Fruit fly (Drosophila melanogaster): Measurements from ENCODE around the gene Bsg.

The Bsg gene

DNA sequence CACCGCTTCAGTTG is at the start of gene Bsg:
TSS of gene Bsg (plus strand) at position 8 of the 14 bp plus-strand sequence.
- TF ChIP-seq insv (optimal IDR thresholded peaks at IDR 0.05) (no peak), Sin3A (optimal IDR thresholded peaks at IDR 0.05) (no peak), psq (optimal IDR thresholded peaks at IDR 0.05) (no peak), h (optimal IDR thresholded peaks at IDR 0.05) (no peak)

DNA sequence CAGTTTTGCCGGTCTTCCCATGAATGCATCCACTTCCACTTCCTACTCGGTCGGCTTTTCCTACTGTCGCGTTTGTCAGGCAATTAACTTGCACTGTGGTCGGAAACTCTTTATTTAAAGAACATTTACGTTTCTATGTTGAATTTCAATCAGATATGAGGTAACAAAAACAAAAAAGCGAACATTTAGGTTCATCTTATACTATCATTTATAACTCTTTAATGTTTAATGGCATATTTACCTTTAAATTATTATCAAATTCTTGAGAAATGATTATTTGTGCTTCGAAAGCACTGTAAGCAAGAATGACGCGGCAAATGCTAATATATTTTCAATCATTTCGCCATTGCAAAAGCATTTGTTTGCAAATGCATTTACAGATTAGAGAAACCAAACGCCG is 49.5 kb upstream of the Bsg start:
- TF ChIP-seq ttk (optimal IDR thresholded peaks at IDR 0.05) (no peak), h (optimal IDR thresholded peaks at IDR 0.05) (no peak), Myc (optimal IDR thresholded peaks at IDR 0.05) (no peak), Sin3A (optimal IDR thresholded peaks at IDR 0.05) (no peak), insv (optimal IDR thresholded peaks at IDR 0.05) (no peak), psq (optimal IDR thresholded peaks at IDR 0.05) (no peak)

DNA sequence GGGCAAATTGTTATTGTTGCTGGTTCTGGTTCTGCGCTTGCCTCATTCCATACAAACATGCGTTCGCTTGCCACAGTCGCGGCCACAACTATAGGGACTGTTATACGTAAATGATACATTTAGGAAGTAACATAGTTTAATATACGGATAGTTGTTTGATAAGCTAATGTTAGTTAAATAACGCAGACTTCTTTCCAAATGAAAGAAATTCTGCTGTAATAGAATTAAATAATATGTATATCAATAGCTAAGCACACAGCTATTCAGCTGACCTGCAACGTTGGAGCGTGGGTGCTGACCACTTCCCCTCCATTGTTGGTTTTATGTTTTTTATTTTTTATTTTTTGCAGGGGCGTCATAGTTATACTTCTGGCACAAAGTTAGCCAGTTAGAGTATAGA is 48.5 kb upstream of the Bsg start:
- TF ChIP-seq Sin3A (optimal IDR thresholded peaks at IDR 0.05) (no peak), insv (optimal IDR thresholded peaks at IDR 0.05) (no peak), h (optimal IDR thresholded peaks at IDR 0.05) (no peak), ttk (optimal IDR thresholded peaks at IDR 0.05) (no peak), Myc (optimal IDR thresholded peaks at IDR 0.05) (no peak), psq (optimal IDR thresholded peaks at IDR 0.05) (no peak)

DNA sequence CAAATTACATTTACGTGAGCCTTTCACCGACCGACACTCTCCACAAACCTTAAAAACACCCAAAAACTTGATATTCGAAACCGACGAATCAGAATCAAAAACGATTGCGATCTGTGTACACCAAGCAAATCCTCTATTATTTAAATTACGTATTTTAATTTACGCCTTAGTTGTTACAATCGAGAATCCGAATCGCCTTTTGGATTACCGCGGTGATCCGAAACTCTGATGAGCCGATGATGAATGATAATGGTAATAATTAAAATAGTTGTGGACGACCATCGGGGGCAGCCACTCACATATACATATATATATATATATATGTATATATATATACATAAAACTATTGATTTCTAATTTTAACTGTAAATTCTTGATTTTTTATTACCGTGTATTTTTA is 43.5 kb upstream of the Bsg start, which contains the start of gene CG7367:
TSS of gene CG7367 (minus strand) at position 101 of the 400 bp plus-strand sequence.
- TF ChIP-seq h (optimal IDR thresholded peaks at IDR 0.05) (no peak), psq (optimal IDR thresholded peaks at IDR 0.05) (no peak)

dm6 chr2L:8040872-8041271 is 42.3 kb upstream of the Bsg start, which contains the start of gene CCDC53:
TSS of gene CCDC53 (plus strand) at chr2L:8041106.
- TF ChIP-seq h (optimal IDR thresholded peaks at IDR 0.05) (no peak), Sin3A (optimal IDR thresholded peaks at IDR 0.05) (no peak), psq (optimal IDR thresholded peaks at IDR 0.05) (no peak), Myc (optimal IDR thresholded peaks at IDR 0.05) (no peak)

DNA sequence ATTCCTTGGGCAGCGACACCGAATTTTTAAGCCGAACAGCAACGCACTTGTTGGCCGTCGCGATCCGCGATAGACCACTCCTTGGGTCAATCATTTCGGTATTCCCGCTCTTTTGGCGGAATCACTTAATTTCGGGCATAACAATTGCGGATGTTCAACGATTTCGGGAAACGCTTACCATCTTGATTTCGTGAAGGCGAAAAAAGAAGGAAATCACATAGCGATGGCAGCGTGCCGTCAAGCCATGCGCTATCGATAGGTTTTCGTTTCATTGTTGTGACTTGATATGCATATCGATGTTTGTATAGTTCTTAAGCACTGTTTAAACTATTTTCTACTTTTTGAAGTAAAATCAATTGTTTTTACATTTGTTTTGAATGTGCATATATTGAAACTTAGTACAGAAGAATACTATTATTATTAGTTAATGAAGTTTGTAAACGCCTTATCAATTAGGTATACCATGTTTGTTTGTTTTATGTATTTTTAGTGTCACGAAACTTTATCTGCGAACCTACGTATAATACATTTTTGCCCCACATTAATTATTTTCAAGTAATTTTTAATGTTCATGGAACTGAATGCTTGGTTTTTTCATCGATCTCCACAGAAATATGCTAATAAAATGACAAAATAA is 40.5 kb upstream of the Bsg start, which contains the start of gene RpL36A:
TSS of gene RpL36A (minus strand) at position 265 of the 637 bp plus-strand sequence.
- no peak for TF ChIP-seq h (optimal IDR thresholded peaks at IDR 0.05)
- no peak for TF ChIP-seq Myc (optimal IDR thresholded peaks at IDR 0.05)
- no peak for TF ChIP-seq Sin3A (optimal IDR thresholded peaks at IDR 0.05)
- no peak for TF ChIP-seq psq (optimal IDR thresholded peaks at IDR 0.05)
- no peak for TF ChIP-seq ttk (optimal IDR thresholded peaks at IDR 0.05)
- no peak for TF ChIP-seq insv (optimal IDR thresholded peaks at IDR 0.05)

DNA sequence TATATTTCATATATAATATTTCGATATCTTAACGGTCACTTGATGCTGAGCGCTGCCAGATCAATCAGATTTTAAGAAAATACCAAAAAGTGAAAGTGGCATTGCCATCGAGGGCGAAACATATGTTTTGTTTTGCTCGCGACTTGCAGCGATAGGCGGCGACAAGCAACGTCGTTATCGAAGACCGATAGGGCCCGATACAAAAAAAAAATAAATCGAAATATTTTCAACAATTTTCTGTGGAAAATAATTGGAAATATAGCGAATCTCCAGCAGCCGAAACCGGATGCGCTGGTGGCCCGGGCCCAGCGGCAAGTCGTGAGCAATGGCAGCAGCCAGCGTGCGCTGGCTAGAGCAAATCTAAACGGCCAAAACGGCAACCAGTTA is 39.9 kb upstream of the Bsg start, which contains the start of gene Megf8:
TSS of gene Megf8 (plus strand) at position 190 of the 387 bp plus-strand sequence.
- TF ChIP-seq insv (optimal IDR thresholded peaks at IDR 0.05): no peak
- TF ChIP-seq psq (optimal IDR thresholded peaks at IDR 0.05): no peak
- TF ChIP-seq Myc (optimal IDR thresholded peaks at IDR 0.05): no peak
- TF ChIP-seq Sin3A (optimal IDR thresholded peaks at IDR 0.05): no peak
- TF ChIP-seq ttk (optimal IDR thresholded peaks at IDR 0.05): no peak
- TF ChIP-seq h (optimal IDR thresholded peaks at IDR 0.05): no peak

DNA sequence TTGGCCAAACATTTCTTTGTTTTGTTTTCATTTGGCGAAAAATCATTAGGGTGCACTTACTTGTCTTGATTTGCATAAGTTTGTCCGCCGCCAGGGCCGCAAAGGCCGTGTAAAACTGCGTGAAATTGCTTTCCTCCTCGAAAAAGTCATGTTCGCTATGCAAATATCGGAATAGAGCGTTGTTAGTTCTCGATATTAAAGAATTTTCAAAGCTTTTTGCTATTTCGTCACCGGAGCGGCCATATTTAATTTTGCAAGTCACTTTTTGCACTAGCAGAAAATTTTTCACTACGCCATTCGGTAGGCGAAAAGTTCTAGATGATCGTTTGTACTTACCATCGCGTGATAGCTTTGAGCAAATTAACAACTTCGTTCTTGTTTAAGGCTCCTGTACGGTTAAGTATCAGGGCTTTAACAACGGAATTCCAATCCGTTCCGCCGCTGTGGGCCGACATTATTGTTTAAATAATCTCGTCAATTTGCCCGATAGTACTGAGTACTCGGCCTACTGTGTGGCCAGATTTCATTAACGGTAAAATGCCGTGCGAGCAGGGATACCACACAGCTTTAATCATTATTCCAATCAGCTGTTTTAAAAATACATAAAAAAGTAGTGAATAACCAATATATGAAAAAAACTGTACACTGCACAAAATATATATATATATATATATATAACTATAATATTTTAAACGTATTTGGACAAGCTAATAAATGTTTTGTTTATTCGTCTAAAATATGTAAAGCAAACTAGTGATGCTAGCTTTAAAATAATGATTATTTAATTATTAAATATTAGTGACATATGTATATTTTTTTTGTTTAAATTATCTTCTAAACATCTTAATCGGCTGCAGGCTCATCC is 11.9 kb upstream of the Bsg start, which contains the start of gene poe:
TSS of gene poe (minus strand) at position 513 of the 865 bp plus-strand sequence.
- TF ChIP-seq Myc (optimal IDR thresholded peaks at IDR 0.05) (no peak), ttk (optimal IDR thresholded peaks at IDR 0.05) (no peak), insv (optimal IDR thresholded peaks at IDR 0.05) (no peak), psq (optimal IDR thresholded peaks at IDR 0.05) (no peak), h (optimal IDR thresholded peaks at IDR 0.05) (no peak), Sin3A (optimal IDR thresholded peaks at IDR 0.05) (no peak)

- no peak for TF ChIP-seq psq (optimal IDR thresholded peaks at IDR 0.05)
- TF ChIP-seq Sin3A (optimal IDR thresholded peaks at IDR 0.05): no peak
- no peak for TF ChIP-seq ttk (optimal IDR thresholded peaks at IDR 0.05)
- TF ChIP-seq h (optimal IDR thresholded peaks at IDR 0.05): no peak
These were observed 10.5 kb upstream of the Bsg start, which contains the start of the genes MED20 and Trf for dm6 chr2L:8072692-8073091. TSS of gene MED20 (minus strand) at chr2L:8072848. TSS of gene Trf (plus strand) at chr2L:8072895.

DNA sequence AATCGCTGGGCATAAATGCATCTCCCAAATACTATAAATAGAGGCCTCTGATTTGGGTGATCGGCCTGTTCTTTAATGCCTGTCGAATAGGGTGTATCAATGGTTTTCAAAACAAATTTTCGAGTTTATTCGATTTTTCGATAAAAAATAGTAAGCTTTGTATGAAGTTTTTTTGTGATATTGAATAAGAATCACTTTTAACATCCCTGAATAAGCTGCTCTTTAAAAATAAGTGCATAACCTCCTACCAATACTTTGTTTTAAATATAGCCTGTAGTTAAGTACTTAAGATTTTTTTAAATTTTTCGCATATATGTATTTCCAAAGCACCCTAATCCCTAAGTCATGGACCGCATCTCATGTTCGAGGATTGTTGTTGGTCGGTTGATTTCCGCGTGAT is 2.6 kb upstream of the Bsg start:
- TF ChIP-seq ttk (optimal IDR thresholded peaks at IDR 0.05) (no peak), Myc (optimal IDR thresholded peaks at IDR 0.05) (no peak), h (optimal IDR thresholded peaks at IDR 0.05) (no peak), psq (optimal IDR thresholded peaks at IDR 0.05) (no peak), Sin3A (optimal IDR thresholded peaks at IDR 0.05) (no peak)

DNA sequence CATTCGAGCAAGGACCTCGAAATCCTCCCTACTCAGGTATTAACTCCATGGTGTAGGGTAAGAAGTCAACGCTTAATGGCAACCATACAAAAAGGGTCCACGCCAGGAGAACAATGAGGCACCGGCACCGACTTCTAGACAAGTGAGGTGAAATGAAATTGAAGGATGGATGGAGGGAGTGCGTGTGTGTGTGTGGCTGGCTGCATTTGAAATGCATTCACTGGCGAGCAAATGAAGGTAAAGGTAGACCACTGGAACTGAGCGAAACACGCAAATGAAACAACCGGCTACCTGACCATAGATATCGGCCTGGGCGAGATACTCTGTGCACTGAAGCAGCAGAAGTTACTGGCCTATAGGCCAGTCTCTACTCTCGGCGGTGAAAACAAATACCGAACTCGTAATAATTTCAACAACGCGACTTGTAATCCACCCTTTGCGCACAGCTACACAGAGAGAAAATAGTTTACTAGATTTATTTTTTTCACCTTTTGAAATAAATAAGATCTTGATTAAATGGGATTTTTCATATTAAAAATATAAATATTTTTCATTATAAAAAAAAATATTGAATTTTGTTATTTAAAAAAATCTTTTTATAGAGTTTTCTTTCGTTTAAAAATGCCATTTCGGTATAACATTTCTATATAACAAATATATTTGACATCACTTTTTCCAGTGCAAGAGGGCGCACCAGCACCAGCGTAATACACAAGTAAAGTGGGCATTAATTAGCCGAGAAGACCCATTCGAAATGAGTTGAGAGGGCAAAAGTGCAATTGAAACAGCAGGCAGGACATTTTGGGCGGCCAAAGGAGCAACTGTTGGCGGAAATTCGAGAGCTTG is 1.4 kb upstream of the Bsg start:
- TF ChIP-seq Sin3A (optimal IDR thresholded peaks at IDR 0.05) (no peak), psq (optimal IDR thresholded peaks at IDR 0.05) (no peak), insv (optimal IDR thresholded peaks at IDR 0.05) (no peak), h (optimal IDR thresholded peaks at IDR 0.05) (no peak), Myc (optimal IDR thresholded peaks at IDR 0.05) (no peak), ttk (optimal IDR thresholded peaks at IDR 0.05) (no peak)

dm6 chr2L:8082692-8083412 is 368 bp upstream of the Bsg start, which contains the start of gene Mcr:
TSS of gene Mcr (minus strand) at chr2L:8082982.
- TF ChIP-seq psq (optimal IDR thresholded peaks at IDR 0.05): no peak
- no peak for TF ChIP-seq ttk (optimal IDR thresholded peaks at IDR 0.05)
- no peak for TF ChIP-seq h (optimal IDR thresholded peaks at IDR 0.05)
- no peak for TF ChIP-seq insv (optimal IDR thresholded peaks at IDR 0.05)
- no peak for TF ChIP-seq Myc (optimal IDR thresholded peaks at IDR 0.05)
- TF ChIP-seq Sin3A (optimal IDR thresholded peaks at IDR 0.05): no peak
